Fruit fly (Drosophila melanogaster) whole organism, prepupa: ENCODE data around the gene Cpr65Av.

Experiments
- Blimp-1 ChIP-seq: fragments of 200-800 bp; sonication (Bioruptor generic); optimal IDR thresholded peaks from 3 replicates; lab custom pipeline; 2017; ENCODE audit warnings: missing biosample characterization, missing genetic modification characterization, mild to moderate bottlenecking, moderate library complexity, missing genetic modification reagents
- CG11294 ChIP-seq: fragments of 200-800 bp; sonication (Bioruptor generic); IDR thresholded peaks from 2 replicates; pipeline ENCODE4 v1.3.6; 2022; ENCODE audit warnings: missing biosample characterization, missing genetic modification characterization
- CG3032 ChIP-seq: fragments of 200-800 bp; optimal IDR thresholded peaks from 2 replicates; lab custom pipeline; 2019; ENCODE audit warnings: missing biosample characterization, mild to moderate bottlenecking, missing genetic modification characterization, moderate library complexity
- CG32006 ChIP-seq: fragments of 200-800 bp; sonication (Bioruptor generic); optimal IDR thresholded peaks from 3 replicates; lab custom pipeline; 2017; ENCODE audit warnings: missing biosample characterization, mild to moderate bottlenecking, missing genetic modification characterization
- CG3919 ChIP-seq: fragments of 200-800 bp; sonication (Bioruptor generic); optimal IDR thresholded peaks from 3 replicates; lab custom pipeline; 2016; ENCODE audit warnings: missing biosample characterization, missing genetic modification characterization
- CG6792 ChIP-seq: fragments of 200-800 bp; sonication (Bioruptor generic); optimal IDR thresholded peaks from 3 replicates; lab custom pipeline; 2016; ENCODE audit warnings: missing biosample characterization, missing genetic modification characterization
- Sox102F ChIP-seq: fragments of 200-800 bp; sonication (Bioruptor generic); optimal IDR thresholded peaks from 2 replicates; lab custom pipeline; 2016; ENCODE audit warnings: missing biosample characterization, mild to moderate bottlenecking, missing genetic modification characterization
- spab ChIP-seq: fragments of 200-800 bp; sonication (Bioruptor generic); optimal IDR thresholded peaks from 2 replicates; lab custom pipeline; 2017; ENCODE audit warnings: missing biosample characterization, mild to moderate bottlenecking, missing genetic modification characterization, missing genetic modification reagents
- svp ChIP-seq: fragments of 200-800 bp; sonication (Bioruptor generic); peaks from one replicate; lab custom pipeline; 2016; ENCODE audit warnings: missing biosample characterization, missing genetic modification characterization

- TF ChIP-seq CG3032 (no peak), Blimp-1 (GFP tag; lab: Kevin White, UChicago) (no peak), Sox102F (GFP tag; lab: Kevin White, UChicago) (no peak), CG6792 (GFP tag; lab: Kevin White, UChicago) (no peak), spab (GFP tag; lab: Kevin White, UChicago) (no peak), CG32006 (no peak), svp (GFP tag; lab: Kevin White, UChicago) (no peak), CG11294 (GFP tag; lab: Robert Waterston, UW) (no peak), CG3919 (GFP tag; lab: Kevin White, UChicago) (no peak)
These were observed 14.4 kb downstream of the Cpr65Av start for dm6 chr3L:6125409-6125689.
